Fruit fly (Drosophila melanogaster) whole organism, embryonic: ENCODE data around the gene Sec5.

ENCODE experiments used
- B-H1 ChIP-seq: fragments of 200-800 bp; sonication (Bioruptor generic); IDR thresholded peaks from 3 replicates; pipeline ENCODE4 v1.3.6; 2022; ENCODE audit warnings: missing biosample characterization, missing genetic modification characterization
- B-H2 ChIP-seq: fragments of 200-800 bp; sonication (Bioruptor generic); optimal IDR thresholded peaks from 2 replicates; lab custom pipeline; 2018; ENCODE audit warnings: missing biosample characterization, mild to moderate bottlenecking, missing genetic modification characterization
- Bdp1 ChIP-seq: fragments of 200-800 bp; sonication (Bioruptor generic); optimal IDR thresholded peaks from 3 replicates; lab custom pipeline; 2016; ENCODE audit warnings: missing biosample characterization, missing genetic modification characterization
- CG11085 ChIP-seq: fragments of 200-800 bp; sonication (Bioruptor generic); IDR thresholded peaks from 2 replicates; pipeline ENCODE4 v1.3.6; 2022; ENCODE audit warnings: missing biosample characterization, missing genetic modification characterization
- CG12219 ChIP-seq: fragments of 200-800 bp; sonication (Bioruptor generic); optimal IDR thresholded peaks from 3 replicates; lab custom pipeline; 2018; ENCODE audit warnings: missing biosample characterization, mild to moderate bottlenecking, missing genetic modification characterization
- CG12744 ChIP-seq: fragments of 200-800 bp; sonication (Bioruptor generic); optimal IDR thresholded peaks from 2 replicates; lab custom pipeline; 2016; ENCODE audit warnings: missing biosample characterization, missing genetic modification characterization
- CG12942 ChIP-seq: fragments of 200-800 bp; sonication (Bioruptor generic); optimal IDR thresholded peaks from 3 replicates; lab custom pipeline; 2016; ENCODE audit warnings: missing biosample characterization, missing genetic modification characterization
- CG13775 ChIP-seq: fragments of 200-800 bp; sonication (Bioruptor generic); optimal IDR thresholded peaks from 3 replicates; lab custom pipeline; 2017; ENCODE audit warnings: missing biosample characterization, mild to moderate bottlenecking, missing genetic modification characterization
- CG13894 ChIP-seq: fragments of 200-800 bp; sonication (Bioruptor generic); optimal IDR thresholded peaks from 3 replicates; lab custom pipeline; 2018; ENCODE audit warnings: missing biosample characterization, mild to moderate bottlenecking, missing genetic modification characterization, moderate library complexity
- CG14050 ChIP-seq: fragments of 200-800 bp; sonication (Bioruptor generic); IDR thresholded peaks from 3 replicates; pipeline ENCODE4 v1.3.6; 2022; ENCODE audit warnings: missing biosample characterization, missing genetic modification characterization
- CG14860 ChIP-seq: fragments of 200-800 bp; sonication (Bioruptor generic); IDR thresholded peaks from 3 replicates; pipeline ENCODE4 v1.3.6; 2022; ENCODE audit warnings: missing biosample characterization, missing genetic modification characterization; ENCODE audit not compliant: partially characterized antibody
- CG16863 ChIP-seq: fragments of 200-800 bp; sonication (Bioruptor generic); optimal IDR thresholded peaks from 3 replicates; lab custom pipeline; 2016; ENCODE audit warnings: missing biosample characterization, missing genetic modification characterization
- CG17829 ChIP-seq: fragments of 200-800 bp; optimal IDR thresholded peaks from 2 replicates; lab custom pipeline; 2019; ENCODE audit warnings: missing biosample characterization, mild to moderate bottlenecking, missing genetic modification characterization, moderate library complexity
- CG18476 ChIP-seq: fragments of 200-800 bp; sonication (Bioruptor generic); optimal IDR thresholded peaks from 2 replicates; lab custom pipeline; 2016; ENCODE audit warnings: missing biosample characterization, mild to moderate bottlenecking, missing genetic modification characterization
- CG32532 ChIP-seq: fragments of 200-800 bp; sonication (Bioruptor generic); IDR thresholded peaks from 2 replicates; pipeline ENCODE4 v1.3.6; 2022; ENCODE audit warnings: missing biosample characterization, missing genetic modification characterization
- CG3281 ChIP-seq: fragments of 200-800 bp; sonication (Bioruptor generic); optimal IDR thresholded peaks from 3 replicates; lab custom pipeline; 2017; ENCODE audit warnings: missing biosample characterization, mild to moderate bottlenecking, missing genetic modification characterization
- CG4404 ChIP-seq: fragments of 200-800 bp; sonication (Bioruptor generic); IDR thresholded peaks from 2 replicates; pipeline ENCODE4 v1.3.6; 2022; ENCODE audit warnings: missing biosample characterization, missing genetic modification characterization
- CG6765 ChIP-seq: fragments of 200-800 bp; sonication (Bioruptor generic); optimal IDR thresholded peaks from 3 replicates; lab custom pipeline; 2017; ENCODE audit warnings: missing biosample characterization, mild to moderate bottlenecking, missing genetic modification characterization
- CG7963 ChIP-seq: fragments of 200-800 bp; sonication (Bioruptor generic); IDR thresholded peaks from 3 replicates; pipeline ENCODE4 v1.3.6; 2022; ENCODE audit warnings: missing biosample characterization, missing genetic modification characterization; ENCODE audit not compliant: partially characterized antibody
- CG8765 ChIP-seq: fragments of 200-800 bp; sonication (Bioruptor generic); IDR thresholded peaks from 2 replicates; pipeline ENCODE4 v1.3.6; 2022; ENCODE audit warnings: missing biosample characterization, missing genetic modification characterization
- CG9437 ChIP-seq: fragments of 200-800 bp; sonication (Bioruptor generic); optimal IDR thresholded peaks from 2 replicates; lab custom pipeline; 2018; ENCODE audit warnings: missing biosample characterization, mild to moderate bottlenecking, missing genetic modification characterization
- Dfd ChIP-seq, 2 experiments: fragments of >200 bp; optimal IDR thresholded peaks; 2 replicates each; lab custom pipeline; 2017; ENCODE audit warnings: missing biosample characterization in 2 of 2, missing genetic modification characterization in 2 of 2
- Eip74EF ChIP-seq, 2 experiments: fragments of 200-800 bp in 1 of 2; fragments of >200 bp in 1 of 2; sonication (Bioruptor generic) in 1 of 2; optimal IDR thresholded peaks; 2 replicates each; lab custom pipeline; 2017 to 2019; ENCODE audit warnings: missing biosample characterization in 2 of 2, missing genetic modification characterization in 2 of 2, mild to moderate bottlenecking in 1 of 2, moderate library complexity in 1 of 2
- Ets65A ChIP-seq: fragments of 200-800 bp; sonication (Bioruptor generic); peaks from one replicate; lab custom pipeline; 2016; ENCODE audit warnings: missing biosample characterization, missing genetic modification characterization
- Fer3 ChIP-seq: fragments of 200-800 bp; sonication (Bioruptor generic); optimal IDR thresholded peaks from 2 replicates; lab custom pipeline; 2018; ENCODE audit warnings: missing biosample characterization, mild to moderate bottlenecking, missing genetic modification characterization, moderate library complexity
- HLH4C ChIP-seq: fragments of 200-800 bp; sonication (Bioruptor generic); IDR thresholded peaks from 3 replicates; pipeline ENCODE4 v1.3.6; 2022; ENCODE audit warnings: missing biosample characterization, missing genetic modification characterization; ENCODE audit not compliant: partially characterized antibody
- Hmx ChIP-seq: fragments of 200-800 bp; sonication (Bioruptor generic); optimal IDR thresholded peaks from 2 replicates; lab custom pipeline; 2016; ENCODE audit warnings: missing biosample characterization, missing genetic modification characterization
- Lhr ChIP-seq: fragments of 200-800 bp; sonication (Bioruptor generic); optimal IDR thresholded peaks from 3 replicates; lab custom pipeline; 2017; ENCODE audit warnings: mild to moderate bottlenecking, missing biosample characterization, missing genetic modification reagents, missing genetic modification characterization
- NK7.1 ChIP-seq: fragments of 200-800 bp; sonication (Bioruptor generic); optimal IDR thresholded peaks from 3 replicates; lab custom pipeline; 2016; ENCODE audit warnings: missing biosample characterization, missing genetic modification characterization
- Oaz ChIP-seq: fragments of 200-800 bp; sonication (Bioruptor generic); IDR thresholded peaks from 2 replicates; pipeline ENCODE4 v1.3.6; 2022; ENCODE audit warnings: missing biosample characterization, missing genetic modification characterization
- Opbp ChIP-seq: fragments of 200-800 bp; sonication (Bioruptor generic); IDR thresholded peaks from 3 replicates; pipeline ENCODE4 v1.3.6; 2022; ENCODE audit warnings: missing biosample characterization, missing genetic modification characterization; ENCODE audit not compliant: partially characterized antibody
- Six4 ChIP-seq: fragments of 200-800 bp; sonication (Bioruptor generic); optimal IDR thresholded peaks from 2 replicates; lab custom pipeline; 2016; ENCODE audit warnings: missing biosample characterization, missing genetic modification characterization
- bcd ChIP-seq: fragments of 200-800 bp; sonication (Bioruptor generic); optimal IDR thresholded peaks from 2 replicates; lab custom pipeline; 2017; ENCODE audit warnings: missing biosample characterization, mild to moderate bottlenecking, missing genetic modification characterization
- ci ChIP-seq: fragments of 200-800 bp; sonication (Bioruptor generic); IDR thresholded peaks from 3 replicates; pipeline ENCODE4 v1.3.6; 2022; ENCODE audit warnings: missing biosample characterization, missing genetic modification characterization
- corto ChIP-seq: fragments of 200-800 bp; sonication (Bioruptor generic); optimal IDR thresholded peaks from 2 replicates; lab custom pipeline; 2016; ENCODE audit warnings: missing biosample characterization, mild to moderate bottlenecking, missing genetic modification characterization, moderate library complexity
- cwo ChIP-seq: fragments of 200-800 bp; sonication (Bioruptor generic); optimal IDR thresholded peaks from 3 replicates; lab custom pipeline; 2017; ENCODE audit warnings: missing biosample characterization, missing genetic modification characterization, mild to moderate bottlenecking, moderate library complexity, missing genetic modification reagents
- dysf ChIP-seq: fragments of 200-800 bp; sonication (Bioruptor generic); IDR thresholded peaks from 3 replicates; pipeline ENCODE4 v1.3.6; 2022; ENCODE audit warnings: missing biosample characterization, missing genetic modification characterization
- exex ChIP-seq: fragments of 200-800 bp; sonication (Bioruptor generic); optimal IDR thresholded peaks from 4 replicates; lab custom pipeline; 2018; ENCODE audit warnings: missing biosample characterization, mild to moderate bottlenecking, missing genetic modification characterization, moderate library complexity
- gem ChIP-seq: fragments of 200-800 bp; sonication (Bioruptor generic); optimal IDR thresholded peaks from 2 replicates; lab custom pipeline; 2019; ENCODE audit warnings: missing biosample characterization, mild to moderate bottlenecking, missing genetic modification characterization, moderate library complexity
- jumu ChIP-seq: fragments of 200-800 bp; sonication (Bioruptor generic); optimal IDR thresholded peaks from 3 replicates; lab custom pipeline; 2016; ENCODE audit warnings: missing biosample characterization, missing genetic modification characterization
- lbe ChIP-seq: fragments of 200-800 bp; sonication (Bioruptor generic); optimal IDR thresholded peaks from 2 replicates; lab custom pipeline; 2016; ENCODE audit warnings: missing biosample characterization, mild to moderate bottlenecking, missing genetic modification characterization
- maf-S ChIP-seq: fragments of 200-800 bp; sonication (Bioruptor generic); optimal IDR thresholded peaks from 2 replicates; lab custom pipeline; 2016; ENCODE audit warnings: missing biosample characterization, missing genetic modification characterization
- oc ChIP-seq: fragments of 200-800 bp; sonication (Bioruptor generic); optimal IDR thresholded peaks from 2 replicates; lab custom pipeline; 2018; ENCODE audit warnings: missing biosample characterization, mild to moderate bottlenecking, missing genetic modification characterization, moderate library complexity
- p53 ChIP-seq: fragments of 200-800 bp; sonication (Bioruptor generic); optimal IDR thresholded peaks from 2 replicates; lab custom pipeline; 2016; ENCODE audit warnings: missing biosample characterization, missing genetic modification characterization
- pum ChIP-seq: fragments of 200-800 bp; sonication (Bioruptor generic); optimal IDR thresholded peaks from 2 replicates; lab custom pipeline; 2016; ENCODE audit warnings: missing biosample characterization, missing genetic modification characterization
- pzg ChIP-seq: fragments of 200-800 bp; sonication (Bioruptor generic); optimal IDR thresholded peaks from 3 replicates; lab custom pipeline; 2018; ENCODE audit warnings: missing biosample characterization, mild to moderate bottlenecking, missing genetic modification characterization, moderate library complexity
- schlank ChIP-seq: fragments of 200-800 bp; sonication (Bioruptor generic); optimal IDR thresholded peaks from 2 replicates; lab custom pipeline; 2018; ENCODE audit warnings: missing biosample characterization, mild to moderate bottlenecking, missing genetic modification characterization
- sim ChIP-seq: fragments of 200-800 bp; sonication (Bioruptor generic); IDR thresholded peaks from 2 replicates; pipeline ENCODE4 v1.3.6; 2022; ENCODE audit warnings: missing biosample characterization, missing genetic modification characterization
- slbo ChIP-seq: fragments of 200-800 bp; sonication (Bioruptor generic); IDR thresholded peaks from 2 replicates; pipeline ENCODE4 v1.3.6; 2022; ENCODE audit warnings: missing biosample characterization, missing genetic modification characterization
- slp2 ChIP-seq: fragments of 200-800 bp; sonication (Bioruptor generic); optimal IDR thresholded peaks from 2 replicates; lab custom pipeline; 2016; ENCODE audit warnings: missing biosample characterization, missing genetic modification characterization
- z ChIP-seq: fragments of 200-800 bp; sonication (Bioruptor generic); IDR thresholded peaks from 3 replicates; pipeline ENCODE4 v1.3.6; 2022; ENCODE audit warnings: missing biosample characterization, missing genetic modification characterization

Sec5 gene

DNA sequence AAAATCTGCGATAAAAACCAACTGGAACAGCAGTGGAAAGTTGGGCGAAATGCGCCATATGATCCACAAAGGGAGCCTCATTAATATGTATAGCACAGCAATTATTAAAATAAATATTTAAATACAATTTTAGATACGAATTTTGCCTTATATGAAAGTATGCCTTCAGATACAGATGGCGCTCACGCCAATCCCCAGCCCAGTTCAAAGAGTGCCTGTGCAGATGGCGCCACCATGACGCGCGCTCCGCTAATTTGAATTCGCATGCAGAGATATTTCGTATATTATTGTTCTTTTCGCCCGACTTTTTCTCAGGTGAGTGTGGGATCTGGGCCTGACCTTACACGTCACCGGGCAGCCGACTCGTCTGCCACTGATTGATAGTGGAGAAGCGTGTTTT, 15.1 kb downstream of the Sec5 start, which contains the start of gene Pgant4 (continued):
- no peak for TF ChIP-seq p53 (GFP tag; lab: Kevin White, UChicago)
- TF ChIP-seq jumu (GFP tag; lab: Kevin White, UChicago): no peak
- TF ChIP-seq CG18476 (GFP tag; lab: Kevin White, UChicago): no peak
- TF ChIP-seq CG11085 (GFP tag; lab: Robert Waterston, UW): peak; percentile 69; the same call in 1 of the 2 replicates
- peak; percentile 2 for TF ChIP-seq CG12942 (GFP tag; lab: Kevin White, UChicago)
- no peak for TF ChIP-seq oc (tag; lab: Kevin White, UChicago)
- TF ChIP-seq CG14860 (GFP tag; lab: Robert Waterston, UW): no peak
- TF ChIP-seq Oaz (GFP tag; lab: Robert Waterston, UW): no peak
- no peak for TF ChIP-seq exex (tag; lab: Kevin White, UChicago)
- TF ChIP-seq sim (GFP tag; lab: Robert Waterston, UW): no peak
- TF ChIP-seq Lhr: peak; percentile 68
- peak; percentile 93 for TF ChIP-seq CG32532 (GFP tag; lab: Robert Waterston, UW)
- no peak for TF ChIP-seq HLH4C (GFP tag; lab: Robert Waterston, UW)
- no peak for TF ChIP-seq z (GFP tag; lab: Robert Waterston, UW)
- TF ChIP-seq bcd: peak; percentile 31
- TF ChIP-seq corto (GFP tag; lab: Kevin White, UChicago): no peak
- peak; percentile 41; the same call in 1 of the 3 replicates for TF ChIP-seq B-H1 (GFP tag; lab: Robert Waterston, UW)
- TF ChIP-seq Bdp1 (GFP tag; lab: Kevin White, UChicago): no peak
- no peak for TF ChIP-seq pum
- peak; percentile 82; the same call in 2 of the 3 replicates for TF ChIP-seq ci (GFP tag; lab: Robert Waterston, UW)
- TF ChIP-seq CG6765 (GFP tag; lab: Kevin White, UChicago): no peak
- peak; percentile 20 for TF ChIP-seq pzg
- no peak for TF ChIP-seq CG9437
- peak; percentile 37 for TF ChIP-seq CG13775
- TF ChIP-seq CG3281 (GFP tag; lab: Kevin White, UChicago): no peak
- peak; percentile 83 for TF ChIP-seq slbo (GFP tag; lab: Robert Waterston, UW)
- TF ChIP-seq CG12744 (GFP tag; lab: Kevin White, UChicago): peak; percentile 45
- TF ChIP-seq B-H2 (GFP tag; lab: Kevin White, UChicago): peak; percentile 43
- no peak for TF ChIP-seq cwo (GFP tag; lab: Kevin White, UChicago)
- TF ChIP-seq Hmx (GFP tag; lab: Kevin White, UChicago): no peak
- TF ChIP-seq CG4404 (GFP tag; lab: Robert Waterston, UW): no peak
- peak; percentile 41 for TF ChIP-seq Ets65A (GFP tag; lab: Kevin White, UChicago)
- no peak for TF ChIP-seq gem (tag; lab: Kevin White, UChicago)
- no peak for TF ChIP-seq lbe
- peak; percentile 74 for TF ChIP-seq CG17829 (tag; lab: Kevin White, UChicago)
- no peak for TF ChIP-seq Dfd (GFP tag; optimal IDR thresholded peaks at IDR 0.05; lab: Kevin White, UChicago)
- TF ChIP-seq CG12219 (GFP tag; lab: Kevin White, UChicago): no peak
- TF ChIP-seq CG7963 (GFP tag; lab: Robert Waterston, UW): no peak
- TF ChIP-seq dysf: peak; percentile 74
- no peak for TF ChIP-seq maf-S (GFP tag; lab: Kevin White, UChicago)
- no peak for TF ChIP-seq Fer3
- 0 out of 2 replicates have a peak, but pooled peaks have one; percentile 32 for TF ChIP-seq CG8765 (GFP tag; lab: Robert Waterston, UW)
- TF ChIP-seq Opbp (GFP tag; lab: Robert Waterston, UW): peak; percentile 42; the same call in 1 of the 3 replicates
- TF ChIP-seq Eip74EF (GFP tag; optimal IDR thresholded peaks at IDR 0.05; lab: Kevin White, UChicago): no peak
- TF ChIP-seq Six4 (GFP tag; lab: Kevin White, UChicago): no peak
- TF ChIP-seq slp2 (GFP tag; lab: Kevin White, UChicago): peak; percentile 46
- TF ChIP-seq NK7.1: no peak
- TF ChIP-seq CG16863: peak; percentile 37
- TF ChIP-seq CG13894 (tag; lab: Kevin White, UChicago): peak; percentile 88
- TF ChIP-seq schlank: peak; percentile 16
- TF ChIP-seq CG14050 (GFP tag; lab: Robert Waterston, UW): no peak; the same call in 2 of the 3 replicates
